Worm (Caenorhabditis elegans) whole organism, L4 larva: ENCODE measurements around the gene fzr-1.

Experiments used
- D1046.2 ChIP-seq: fragments of 200-800 bp; sonication (Bioruptor generic); IDR thresholded peaks from 2 replicates; pipeline ENCODE4 v1.3.6; 2022; ENCODE audit warnings: missing genetic modification characterization, missing compliant biosample characterization
- F26F4.8 ChIP-seq: fragments of 200-800 bp; sonication (Bioruptor generic); conservative IDR thresholded peaks from 2 replicates; pipeline ENCODE4 v1.3.6; 2022; ENCODE audit warnings: missing genetic modification characterization, missing compliant biosample characterization
- T20F7.1 ChIP-seq: fragments of 200-800 bp; sonication (Bioruptor generic); optimal IDR thresholded peaks from 2 replicates; lab custom pipeline; 2018; ENCODE audit warnings: mild to moderate bottlenecking, missing genetic modification characterization, missing compliant biosample characterization
- T26A8.4 ChIP-seq: fragments of 200-800 bp; sonication (Bioruptor generic); IDR thresholded peaks from 2 replicates; pipeline ENCODE4 v1.3.6; 2022; ENCODE audit warnings: missing genetic modification characterization, missing compliant biosample characterization
- ZK546.5 ChIP-seq, 2 experiments: sonication (generic microtip); optimal IDR thresholded peaks; 2 replicates each; lab custom pipeline; 2017; ENCODE audit warnings: missing biosample characterization in 2 of 2, missing genetic modification characterization in 2 of 2
- aha-1 ChIP-seq: fragments of 150-350 bp; peaks from one replicate; lab custom pipeline; 2014; ENCODE audit warnings: missing biosample characterization, missing genetic modification characterization
- aly-2 ChIP-seq: sonication (generic microtip); optimal IDR thresholded peaks from 2 replicates; lab custom pipeline; 2018; ENCODE audit warnings: missing biosample characterization, missing genetic modification characterization
- arid-1 ChIP-seq: fragments of 200-800 bp; sonication (Bioruptor generic); conservative IDR thresholded peaks from 2 replicates; pipeline ENCODE4 v1.3.6; 2022; ENCODE audit warnings: missing genetic modification reagents, missing genetic modification characterization, missing compliant biosample characterization
- ceh-62 ChIP-seq: sonication (generic microtip); optimal IDR thresholded peaks from 2 replicates; lab custom pipeline; 2017; ENCODE audit warnings: missing biosample characterization, missing genetic modification characterization
- ctbp-1 ChIP-seq: fragments of 200-800 bp; sonication (Bioruptor generic); IDR thresholded peaks from 2 replicates; pipeline ENCODE4 v1.3.6; 2022; ENCODE audit warnings: missing genetic modification reagents, missing genetic modification characterization, missing compliant biosample characterization
- daf-16 ChIP-seq, 3 experiments: sonication (generic microtip); optimal IDR thresholded peaks; 2 replicates each; lab custom pipeline; 2016 to 2017; ENCODE audit warnings: missing genetic modification characterization in 3 of 3, missing genetic modification reagents in 3 of 3, mild to moderate bottlenecking in 2 of 3, missing compliant biosample characterization in 2 of 3, missing biosample characterization in 1 of 3, moderate library complexity in 1 of 3
- dmd-6 ChIP-seq: fragments of 200-800 bp; sonication (Bioruptor generic); IDR thresholded peaks from 2 replicates; pipeline ENCODE4 v1.3.6; 2022; ENCODE audit warnings: missing genetic modification reagents, missing genetic modification characterization, missing compliant biosample characterization
- dmd-8 ChIP-seq: fragments of 200-800 bp; sonication (Bioruptor generic); IDR thresholded peaks from 2 replicates; pipeline ENCODE4 v1.3.6; 2022; ENCODE audit warnings: missing genetic modification characterization, missing compliant biosample characterization
- dve-1 ChIP-seq: sonication (generic microtip); optimal IDR thresholded peaks from 2 replicates; lab custom pipeline; 2017; ENCODE audit warnings: antibody characterized with exemption, mild to moderate bottlenecking, missing genetic modification characterization, missing compliant biosample characterization; ENCODE audit not compliant: insufficient read depth
- fkh-10 ChIP-seq: fragments of 150-350 bp; optimal IDR thresholded peaks from 2 replicates; lab custom pipeline; 2014; ENCODE audit warnings: missing biosample characterization, missing genetic modification reagents, missing genetic modification characterization
- hif-1 ChIP-seq, 2 experiments: sonication (generic microtip); optimal IDR thresholded peaks; 2 replicates each; lab custom pipeline; 2016 to 2017; ENCODE audit warnings: missing compliant biosample characterization in 2 of 2, missing genetic modification characterization in 2 of 2, missing genetic modification reagents in 2 of 2, missing genotype in 2 of 2, mild to moderate bottlenecking in 1 of 2
- hlh-30 ChIP-seq: sonication (generic microtip); optimal IDR thresholded peaks from 2 replicates; lab custom pipeline; 2017; ENCODE audit warnings: antibody characterized with exemption, mild to moderate bottlenecking, missing genetic modification characterization, missing compliant biosample characterization; ENCODE audit not compliant: insufficient read depth
- hmg-1.1 ChIP-seq: fragments of 200-800 bp; sonication (Bioruptor generic); IDR thresholded peaks from 2 replicates; pipeline ENCODE4 v1.3.6; 2022; ENCODE audit warnings: missing genetic modification reagents, missing genetic modification characterization, missing compliant biosample characterization
- lim-7 ChIP-seq: fragments of 200-800 bp; sonication (Bioruptor generic); IDR thresholded peaks from 2 replicates; pipeline ENCODE4 v1.3.6; 2022; ENCODE audit warnings: missing genetic modification characterization, missing compliant biosample characterization
- lin-29 ChIP-seq: fragments of 200-800 bp; sonication (Bioruptor generic); IDR thresholded peaks from 2 replicates; pipeline ENCODE4 v1.3.6; 2022; ENCODE audit warnings: missing genetic modification reagents, missing genetic modification characterization, missing compliant biosample characterization
- lin-38 ChIP-seq: fragments of 200-800 bp; sonication (Bioruptor generic); IDR thresholded peaks from 2 replicates; pipeline ENCODE4 v1.3.6; 2022; ENCODE audit warnings: missing genetic modification reagents, missing genetic modification characterization, missing compliant biosample characterization
- lin-39 ChIP-seq: fragments of 150-350 bp; optimal IDR thresholded peaks from 2 replicates; lab custom pipeline; 2014; ENCODE audit warnings: missing biosample characterization, missing genetic modification reagents, missing genetic modification characterization
- mep-1 ChIP-seq: fragments of 150-350 bp; sonication (generic microtip); optimal IDR thresholded peaks from 3 replicates; lab custom pipeline; 2014; ENCODE audit warnings: missing biosample characterization, missing genetic modification characterization
- mes-2 ChIP-seq: sonication (generic microtip); optimal IDR thresholded peaks from 2 replicates; lab custom pipeline; 2016; ENCODE audit warnings: missing genotype, mild to moderate bottlenecking, missing genetic modification characterization, missing compliant biosample characterization; ENCODE audit not compliant: poor library complexity, severe bottlenecking
- mxl-2 ChIP-seq: fragments of 200-800 bp; sonication (Bioruptor generic); conservative IDR thresholded peaks from 2 replicates; pipeline ENCODE4 v1.3.6; 2022; ENCODE audit warnings: missing genetic modification reagents, missing genetic modification characterization, missing compliant biosample characterization
- nhr-28 ChIP-seq: fragments of 150-350 bp; optimal IDR thresholded peaks from 2 replicates; lab custom pipeline; 2014; ENCODE audit warnings: missing biosample characterization, missing genetic modification characterization
- nhr-42 ChIP-seq: fragments of 200-800 bp; sonication (Bioruptor generic); IDR thresholded peaks from 2 replicates; pipeline ENCODE4 v1.3.6; 2022; ENCODE audit warnings: missing genetic modification characterization, missing compliant biosample characterization
- pha-4 ChIP-seq, 2 experiments: fragments of 150-350 bp in 1 of 2; fragments of 200-800 bp in 1 of 2; sonication (Bioruptor generic) in 1 of 2; IDR thresholded peaks in 1 of 2; optimal IDR thresholded peaks in 1 of 2; 2 replicates each; pipeline versions ENCODE4 v1.3.6 to Lab custom; 2014 to 2022; ENCODE audit warnings: missing genetic modification characterization in 2 of 2, missing genetic modification reagents in 2 of 2, missing biosample characterization in 1 of 2, missing compliant biosample characterization in 1 of 2
- php-3 ChIP-seq: fragments of 200-800 bp; sonication (Bioruptor generic); IDR thresholded peaks from 2 replicates; pipeline ENCODE4 v1.3.6; 2022; ENCODE audit warnings: missing genetic modification reagents, missing genetic modification characterization, missing compliant biosample characterization
- pqm-1 ChIP-seq: sonication (generic microtip); optimal IDR thresholded peaks from 2 replicates; lab custom pipeline; 2017; ENCODE audit warnings: missing biosample characterization, missing genetic modification characterization
- spr-3 ChIP-seq: fragments of 200-800 bp; sonication (Bioruptor generic); optimal IDR thresholded peaks from 2 replicates; lab custom pipeline; 2018; ENCODE audit warnings: mild to moderate bottlenecking, missing genetic modification characterization, missing compliant biosample characterization
- tra-1 ChIP-seq: fragments of 200-800 bp; sonication (Bioruptor generic); IDR thresholded peaks from 2 replicates; pipeline ENCODE4 v1.3.6; 2022; ENCODE audit warnings: missing genetic modification reagents, missing genetic modification characterization, missing compliant biosample characterization
- unc-130 ChIP-seq: sonication (generic microtip); optimal IDR thresholded peaks from 2 replicates; lab custom pipeline; 2016; ENCODE audit warnings: missing genetic modification reagents, missing genetic modification characterization, missing compliant biosample characterization
- unc-62 ChIP-seq, 3 experiments: fragments of 150-350 bp in 1 of 3; sonication (generic microtip); optimal IDR thresholded peaks in 2 of 3; peaks in 1 of 3; 1 replicate in 1 of 3; 2 replicates in 2 of 3; lab custom pipeline; 2014 to 2017; ENCODE audit warnings: missing biosample characterization in 3 of 3, missing genetic modification characterization in 3 of 3, missing genetic modification reagents in 3 of 3, missing genotype in 1 of 3
- vab-7 ChIP-seq: fragments of 200-800 bp; sonication (Bioruptor generic); IDR thresholded peaks from 2 replicates; pipeline ENCODE4 v1.3.6; 2022; ENCODE audit warnings: missing genetic modification reagents, missing genetic modification characterization, missing compliant biosample characterization
- zip-2 ChIP-seq: fragments of 150-350 bp; optimal IDR thresholded peaks from 2 replicates; lab custom pipeline; 2014; ENCODE audit warnings: missing biosample characterization, missing genetic modification characterization
- ztf-7 ChIP-seq: fragments of 150-350 bp; optimal IDR thresholded peaks from 2 replicates; lab custom pipeline; 2014; ENCODE audit warnings: missing biosample characterization, missing genetic modification characterization

The fzr-1 gene

DNA sequence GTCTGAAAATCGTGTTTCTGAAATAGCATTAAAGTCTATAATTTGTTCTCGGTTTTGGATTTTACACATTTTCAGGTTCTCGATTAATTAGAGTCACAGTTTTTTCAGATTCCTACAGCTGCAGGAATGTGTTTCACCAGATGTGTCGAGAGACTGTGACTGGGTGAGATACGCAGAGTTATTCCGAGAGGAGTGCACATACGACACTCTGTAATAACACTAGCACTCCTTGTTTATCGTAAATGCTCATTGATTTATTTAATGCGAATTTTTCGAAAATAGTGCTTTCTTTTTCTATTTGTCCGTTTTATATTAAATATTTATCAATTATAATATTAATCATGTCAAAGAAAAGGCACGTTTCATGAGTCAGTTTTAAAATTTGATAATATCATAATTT is 23.1 kb upstream of the fzr-1 start, which contains the start of gene ZK1320.11:
Gene ZK1320.11 (plus strand): TSS at position 243 of the 400 bp plus-strand sequence.
- TF ChIP-seq daf-16 (GFP tag; optimal IDR thresholded peaks at IDR 0.05; lab: Kevin White, UChicago) (no peak), daf-16 (tag; optimal IDR thresholded peaks at IDR 0.05; lab: Kevin White, UChicago) (peak; percentile 42), unc-130 (GFP tag; lab: Kevin White, UChicago) (no peak), D1046.2 (no peak), lin-38 (GFP tag; lab: Robert Waterston, UW) (no peak), T20F7.1 (GFP tag; lab: Kevin White, UChicago) (peak; percentile 46), hmg-1.1 (no peak)

DNA sequence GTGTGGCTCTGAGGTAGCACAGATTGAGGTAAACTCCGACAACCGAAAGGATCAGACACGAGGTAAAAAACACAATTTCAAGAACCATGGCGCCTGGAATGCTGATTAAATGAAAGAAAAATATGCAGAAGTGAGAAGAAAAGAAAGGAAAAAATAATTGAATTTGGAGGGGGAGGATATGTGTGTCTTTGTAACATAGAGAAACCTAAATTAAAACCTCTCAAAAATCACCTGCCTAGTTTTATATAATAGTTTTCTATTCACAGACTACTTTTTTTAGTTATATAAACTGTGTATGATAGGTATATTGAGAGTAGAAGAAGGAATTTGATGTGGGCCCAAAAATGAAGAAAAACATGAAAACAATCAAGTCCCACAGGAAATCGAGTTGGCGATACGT is 21.3 kb upstream of the fzr-1 start, which contains the start of gene ZK1320.5:
Gene ZK1320.5 (minus strand): TSS at position 101 of the 400 bp plus-strand sequence.
- TF ChIP-seq arid-1 (no peak), ctbp-1 (no peak), dmd-8 (GFP tag; lab: Robert Waterston, UW) (no peak), spr-3 (GFP tag; lab: Kevin White, UChicago) (no peak), mxl-2 (no peak), pha-4 (GFP tag; IDR thresholded peaks at IDR 0.05; lab: Robert Waterston, UW) (no peak), pha-4 (tag; optimal IDR thresholded peaks at IDR 0.05; lab: Kevin White, UChicago) (no peak), aly-2 (no peak), vab-7 (GFP tag; lab: Robert Waterston, UW) (no peak)

DNA sequence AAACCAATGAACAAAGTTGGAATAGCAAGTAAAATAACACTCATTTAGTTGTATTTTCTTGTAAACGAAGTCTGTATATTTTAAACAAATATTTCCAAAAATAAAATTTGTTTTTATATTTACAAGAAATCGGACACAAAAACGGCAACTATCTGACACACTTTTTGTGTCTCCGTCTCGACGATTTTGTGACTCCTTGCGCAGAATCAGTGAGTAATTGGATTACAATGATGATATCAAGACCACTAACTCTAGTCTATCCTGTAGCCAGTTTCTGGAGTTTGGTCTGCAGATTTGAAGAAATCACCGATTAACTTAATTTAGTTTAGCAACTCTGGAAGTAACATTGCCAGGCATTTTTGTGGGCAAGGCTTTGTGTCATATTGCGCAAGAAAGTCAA is 18.5 kb upstream of the fzr-1 start, which contains the start of gene cyp-13A10:
Gene cyp-13A10 (minus strand): TSS at position 88 of the 400 bp plus-strand sequence.
- TF ChIP-seq F26F4.8 (GFP tag; lab: Robert Waterston, UW) (no peak), nhr-28 (tag; lab: Kevin White, UChicago) (peak; percentile 53)

DNA sequence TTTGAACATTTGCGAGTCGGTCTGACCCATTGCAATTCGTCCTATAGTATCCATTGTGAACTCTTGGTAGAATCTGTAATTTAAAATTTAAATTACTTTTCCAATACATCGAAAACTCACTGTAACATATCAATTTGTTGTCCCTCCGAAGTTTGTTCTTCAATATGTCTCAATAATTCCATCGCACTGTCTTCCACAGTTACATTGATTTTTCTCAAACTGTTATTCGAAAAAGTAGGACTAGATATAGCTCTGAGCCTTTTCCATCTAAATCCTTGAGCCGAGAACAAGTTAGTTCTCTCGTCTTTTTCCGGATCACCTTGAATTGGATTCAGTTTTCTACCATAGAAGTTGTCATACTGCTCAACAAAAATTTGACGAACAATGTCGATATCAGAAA is 17.9 kb upstream of the fzr-1 start:
- TF ChIP-seq aha-1 (tag; lab: Kevin White, UChicago), result peak; percentile 95
- TF ChIP-seq mep-1, result no peak
- no peak for TF ChIP-seq zip-2 (tag; lab: Kevin White, UChicago)

DNA sequence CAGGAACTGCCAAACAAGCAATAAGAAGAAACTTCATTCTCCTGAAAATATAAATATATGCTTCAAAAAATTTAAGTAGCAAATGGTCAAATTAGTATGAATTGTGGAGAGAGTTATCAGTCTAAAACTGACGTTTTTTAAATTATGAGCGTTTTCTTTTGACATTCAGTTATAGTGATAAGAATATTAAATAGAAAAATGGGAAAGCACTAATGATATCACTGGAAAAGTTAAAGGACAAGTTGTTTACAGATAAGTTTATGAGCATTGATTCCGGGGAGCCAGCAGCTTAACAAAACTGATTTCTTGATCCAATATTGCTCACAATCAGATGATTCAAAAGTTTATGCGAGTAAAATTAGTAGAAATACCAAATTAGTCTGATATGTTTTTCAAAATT is 16.1 kb upstream of the fzr-1 start, which contains the start of gene ZK1320.3:
Gene ZK1320.3 (minus strand): TSS at position 41 of the 400 bp plus-strand sequence.
- TF ChIP-seq dmd-6 (GFP tag; lab: Robert Waterston, UW) (peak; percentile 64), T20F7.1 (GFP tag; lab: Kevin White, UChicago) (no peak), nhr-28 (tag; lab: Kevin White, UChicago) (peak; percentile 45), php-3 (GFP tag; lab: Robert Waterston, UW) (no peak), daf-16 (GFP tag; optimal IDR thresholded peaks at IDR 0.05; lab: Kevin White, UChicago) (no peak), daf-16 (tag; optimal IDR thresholded peaks at IDR 0.05; lab: Kevin White, UChicago) (peak; percentile 71), hif-1 (tag; optimal IDR thresholded peaks at IDR 0.05; lab: Kevin White, UChicago) (no peak), lin-39 (tag; lab: Kevin White, UChicago) (no peak), unc-62 (GFP tag; optimal IDR thresholded peaks at IDR 0.05 in 1 of 2; lab: Kevin White, UChicago) (peak in 1 of 2 experiments; percentile 94), unc-62 (tag; optimal IDR thresholded peaks at IDR 0.05; lab: Kevin White, UChicago) (no peak), pqm-1 (tag; lab: Kevin White, UChicago) (peak; percentile 56), lim-7 (GFP tag; lab: Robert Waterston, UW) (no peak), mes-2 (tag; lab: Kevin White, UChicago) (no peak), dve-1 (tag; lab: Kevin White, UChicago) (peak; percentile 58)

DNA sequence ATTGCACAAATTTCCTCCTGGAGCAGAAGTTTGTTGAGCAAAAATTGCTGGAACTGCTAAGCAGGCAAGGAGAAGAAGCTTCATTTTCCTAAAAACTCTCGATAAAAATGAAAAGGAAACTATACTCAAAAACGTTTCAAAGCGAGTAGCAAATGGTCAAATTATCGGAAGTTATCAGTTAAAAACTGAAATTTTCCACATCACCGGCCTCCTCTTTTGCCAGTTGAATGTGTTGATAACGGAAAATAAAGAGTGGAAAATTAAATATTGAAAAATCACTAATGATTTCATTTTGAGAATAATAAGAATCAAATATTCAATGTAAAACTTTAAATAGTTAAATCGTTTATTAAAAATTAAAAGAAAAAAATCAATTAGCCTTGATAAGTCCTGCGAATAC is 14.6 kb upstream of the fzr-1 start, which contains the start of gene ZK1320.2:
Gene ZK1320.2 (minus strand): TSS at position 88 of the 400 bp plus-strand sequence.
- TF ChIP-seq fkh-10 (GFP tag; lab: Kevin White, UChicago) (no peak), ctbp-1 (no peak), tra-1 (GFP tag; lab: Robert Waterston, UW) (no peak), ztf-7 (no peak), nhr-42 (no peak), dve-1 (tag; lab: Kevin White, UChicago) (peak; percentile 17), dmd-6 (GFP tag; lab: Robert Waterston, UW) (peak; percentile 48; the same call in 1 of the 2 replicates), zip-2 (tag; lab: Kevin White, UChicago) (no peak), hlh-30 (tag; lab: Kevin White, UChicago) (no peak), daf-16 (GFP tag; optimal IDR thresholded peaks at IDR 0.05; lab: Kevin White, UChicago) (no peak), daf-16 (tag; optimal IDR thresholded peaks at IDR 0.05; lab: Kevin White, UChicago) (peak; percentile 43), T26A8.4 (GFP tag; lab: Robert Waterston, UW) (no peak), pqm-1 (tag; lab: Kevin White, UChicago) (peak; percentile 69), ceh-62 (tag; lab: Kevin White, UChicago) (no peak), ZK546.5 (tag; optimal IDR thresholded peaks at IDR 0.05; lab: Kevin White, UChicago) (no peak), nhr-28 (tag; lab: Kevin White, UChicago) (peak; percentile 55), lin-29 (GFP tag; lab: Robert Waterston, UW) (no peak)
